Fruit fly (Drosophila melanogaster) whole organism, embryonic: ENCODE results near the gene CG31360.
A peak's percentile ranks its signal among the peaks of the same experiment; 100 is the strongest.

Experiments
- Ada2b ChIP-seq: fragments of 200-800 bp; sonication (Bioruptor generic); IDR thresholded peaks from 2 replicates; pipeline ENCODE4 v1.3.6; 2022; ENCODE audit warnings: missing biosample characterization, missing genetic modification characterization
- Awh ChIP-seq: fragments of 200-800 bp; sonication (Bioruptor generic); IDR thresholded peaks from 2 replicates; pipeline ENCODE4, ENCODE4 v1.3.6; 2022; ENCODE audit warnings: missing biosample characterization, missing genetic modification characterization
- CG10147 ChIP-seq: fragments of 200-800 bp; sonication (Bioruptor generic); optimal IDR thresholded peaks from 2 replicates; lab custom pipeline; 2019; ENCODE audit warnings: missing biosample characterization, mild to moderate bottlenecking, missing genetic modification characterization, moderate library complexity
- CG10274 ChIP-seq: fragments of 200-800 bp; sonication (Bioruptor generic); optimal IDR thresholded peaks from 3 replicates; lab custom pipeline; 2017; ENCODE audit warnings: missing biosample characterization, mild to moderate bottlenecking, missing genetic modification characterization
- CG11560 ChIP-seq: fragments of 200-800 bp; sonication (Bioruptor generic); IDR thresholded peaks from 3 replicates; pipeline ENCODE4 v1.3.6; 2022; ENCODE audit warnings: missing biosample characterization, missing genetic modification characterization
- CG12942 ChIP-seq: fragments of 200-800 bp; sonication (Bioruptor generic); optimal IDR thresholded peaks from 3 replicates; lab custom pipeline; 2016; ENCODE audit warnings: missing biosample characterization, missing genetic modification characterization
- CG13775 ChIP-seq: fragments of 200-800 bp; sonication (Bioruptor generic); optimal IDR thresholded peaks from 3 replicates; lab custom pipeline; 2017; ENCODE audit warnings: missing biosample characterization, mild to moderate bottlenecking, missing genetic modification characterization
- CG14050 ChIP-seq: fragments of 200-800 bp; sonication (Bioruptor generic); IDR thresholded peaks from 3 replicates; pipeline ENCODE4 v1.3.6; 2022; ENCODE audit warnings: missing biosample characterization, missing genetic modification characterization
- CG17328 ChIP-seq: fragments of 200-800 bp; sonication (Bioruptor generic); IDR thresholded peaks from 2 replicates; pipeline ENCODE4 v1.3.6; 2022; ENCODE audit warnings: missing biosample characterization, missing genetic modification characterization
- CG17385 ChIP-seq: fragments of 200-800 bp; sonication (Bioruptor generic); optimal IDR thresholded peaks from 3 replicates; lab custom pipeline; 2018; ENCODE audit warnings: missing biosample characterization, mild to moderate bottlenecking, missing genetic modification characterization
- CG17802 ChIP-seq: fragments of 200-800 bp; sonication (Bioruptor generic); optimal IDR thresholded peaks from 2 replicates; lab custom pipeline; 2018; ENCODE audit warnings: missing biosample characterization, mild to moderate bottlenecking, missing genetic modification characterization, moderate library complexity
- CG18599 ChIP-seq: fragments of 200-800 bp; sonication (Bioruptor generic); optimal IDR thresholded peaks from 3 replicates; lab custom pipeline; 2017; ENCODE audit warnings: missing biosample characterization, missing genetic modification characterization, mild to moderate bottlenecking, moderate library complexity, missing genetic modification reagents
- CG18619 ChIP-seq: fragments of 200-800 bp; sonication (Bioruptor generic); optimal IDR thresholded peaks from 3 replicates; lab custom pipeline; 2017; ENCODE audit warnings: missing biosample characterization, mild to moderate bottlenecking, missing genetic modification characterization
- CG2199 ChIP-seq: fragments of 200-800 bp; sonication (Bioruptor generic); IDR thresholded peaks from 3 replicates; pipeline ENCODE4 v1.3.6; 2022; ENCODE audit warnings: missing biosample characterization, missing genetic modification characterization
- CG33213 ChIP-seq: fragments of 200-800 bp; sonication (Bioruptor generic); optimal IDR thresholded peaks from 3 replicates; lab custom pipeline; 2016; ENCODE audit warnings: missing biosample characterization, missing genetic modification characterization
- CG4328 ChIP-seq: fragments of 200-800 bp; sonication (Bioruptor generic); optimal IDR thresholded peaks from 3 replicates; lab custom pipeline; 2017; ENCODE audit warnings: missing biosample characterization, missing genetic modification reagents, missing genetic modification characterization
- CG6175 ChIP-seq: fragments of 200-800 bp; sonication (Bioruptor generic); IDR thresholded peaks from 3 replicates; pipeline ENCODE4 v1.3.6; 2022; ENCODE audit warnings: missing biosample characterization, missing genetic modification characterization
- CG8281 ChIP-seq: fragments of 200-800 bp; sonication (Bioruptor generic); optimal IDR thresholded peaks from 2 replicates; lab custom pipeline; 2018; ENCODE audit warnings: missing biosample characterization, mild to moderate bottlenecking, missing genetic modification characterization, moderate library complexity
- CG8765 ChIP-seq: fragments of 200-800 bp; sonication (Bioruptor generic); IDR thresholded peaks from 2 replicates; pipeline ENCODE4 v1.3.6; 2022; ENCODE audit warnings: missing biosample characterization, missing genetic modification characterization
- D ChIP-seq, 2 experiments: fragments of 200-800 bp in 1 of 2; fragments of >200 bp in 1 of 2; sonication (Bioruptor generic) in 1 of 2; optimal IDR thresholded peaks; 2 replicates in 1 of 2; 3 replicates in 1 of 2; lab custom pipeline; 2017; ENCODE audit warnings: mild to moderate bottlenecking in 1 of 2, missing biosample characterization in 1 of 2, missing genetic modification characterization in 1 of 2, missing genetic modification reagents in 1 of 2
- H2.0 ChIP-seq: fragments of 200-800 bp; sonication (Bioruptor generic); IDR thresholded peaks from 2 replicates; pipeline ENCODE4 v1.3.6; 2022; ENCODE audit warnings: missing biosample characterization, missing genetic modification characterization
- HLH4C ChIP-seq: fragments of 200-800 bp; sonication (Bioruptor generic); IDR thresholded peaks from 3 replicates; pipeline ENCODE4 v1.3.6; 2022; ENCODE audit warnings: missing biosample characterization, missing genetic modification characterization; ENCODE audit not compliant: partially characterized antibody
- Hand ChIP-seq: fragments of 200-800 bp; sonication (Bioruptor generic); optimal IDR thresholded peaks from 2 replicates; lab custom pipeline; 2017; ENCODE audit warnings: mild to moderate bottlenecking, missing biosample characterization, missing genetic modification reagents, missing genetic modification characterization
- MBD-R2 ChIP-seq: fragments of 200-800 bp; sonication (Bioruptor generic); IDR thresholded peaks from 2 replicates; pipeline ENCODE4 v1.3.6; 2022; ENCODE audit warnings: missing biosample characterization, missing genetic modification characterization
- Ravus ChIP-seq: fragments of 200-800 bp; sonication (Bioruptor generic); IDR thresholded peaks from 2 replicates; pipeline ENCODE4 v1.3.6; 2022; ENCODE audit warnings: missing biosample characterization, missing genetic modification characterization
- Scr ChIP-seq: fragments of 200-800 bp; sonication (Bioruptor generic); IDR thresholded peaks from 2 replicates; pipeline ENCODE4 v1.3.6; 2022; ENCODE audit warnings: missing biosample characterization, missing genetic modification characterization; ENCODE audit not compliant: partially characterized antibody
- Sry-β ChIP-seq: fragments of 200-800 bp; sonication (Bioruptor generic); optimal IDR thresholded peaks from 2 replicates; lab custom pipeline; 2018; ENCODE audit warnings: missing biosample characterization, mild to moderate bottlenecking, missing genetic modification characterization, moderate library complexity
- Trl ChIP-seq, 3 experiments: fragments of >200 bp in 2 of 3; fragments of 200-800 bp in 1 of 3; sonication (Bioruptor generic) in 1 of 3; optimal IDR thresholded peaks; 2 replicates in 1 of 3; 3 replicates in 2 of 3; lab custom pipeline; 2016 to 2017; ENCODE audit warnings: missing biosample characterization in 1 of 3, missing genetic modification characterization in 1 of 3
- abd-A ChIP-seq: fragments of 200-800 bp; sonication (Bioruptor generic); optimal IDR thresholded peaks from 3 replicates; lab custom pipeline; 2019; ENCODE audit warnings: missing biosample characterization, mild to moderate bottlenecking, missing genetic modification characterization, moderate library complexity
- bbx ChIP-seq: fragments of 200-800 bp; sonication (Bioruptor generic); IDR thresholded peaks from 2 replicates; pipeline ENCODE4 v1.3.6; 2022; ENCODE audit warnings: missing biosample characterization, missing genetic modification characterization; ENCODE audit not compliant: partially characterized antibody
- bsh ChIP-seq, 2 experiments: fragments of 200-800 bp; sonication (Bioruptor generic); optimal IDR thresholded peaks; 2 replicates each; lab custom pipeline; 2017 to 2018; ENCODE audit warnings: mild to moderate bottlenecking in 2 of 2, missing biosample characterization in 2 of 2, missing genetic modification characterization in 2 of 2, moderate library complexity in 1 of 2
- cg ChIP-seq: fragments of 200-800 bp; sonication (Bioruptor generic); optimal IDR thresholded peaks from 3 replicates; lab custom pipeline; 2019; ENCODE audit warnings: missing biosample characterization, mild to moderate bottlenecking, missing genetic modification characterization, moderate library complexity
- chinmo ChIP-seq: fragments of 200-800 bp; sonication (Bioruptor generic); IDR thresholded peaks from 4 replicates; pipeline ENCODE4 v1.3.6; 2022; ENCODE audit warnings: missing biosample characterization, missing genetic modification characterization; ENCODE audit not compliant: partially characterized antibody
- ci ChIP-seq: fragments of 200-800 bp; sonication (Bioruptor generic); IDR thresholded peaks from 3 replicates; pipeline ENCODE4 v1.3.6; 2022; ENCODE audit warnings: missing biosample characterization, missing genetic modification characterization
- crc ChIP-seq: fragments of 200-800 bp; sonication (Bioruptor generic); optimal IDR thresholded peaks from 2 replicates; lab custom pipeline; 2016; ENCODE audit warnings: missing biosample characterization, missing genetic modification characterization
- crol ChIP-seq: fragments of 200-800 bp; sonication (Bioruptor generic); IDR thresholded peaks from 2 replicates; pipeline ENCODE4 v1.3.6; 2022; ENCODE audit warnings: missing biosample characterization, missing genetic modification characterization
- dmrt11E ChIP-seq: fragments of 200-800 bp; sonication (Bioruptor generic); optimal IDR thresholded peaks from 3 replicates; lab custom pipeline; 2018; ENCODE audit warnings: missing biosample characterization, mild to moderate bottlenecking, missing genetic modification characterization, moderate library complexity
- ems ChIP-seq: fragments of 200-800 bp; sonication (Bioruptor generic); optimal IDR thresholded peaks from 3 replicates; lab custom pipeline; 2016; ENCODE audit warnings: missing biosample characterization, missing genetic modification characterization
- gsb ChIP-seq: fragments of 200-800 bp; sonication (Bioruptor generic); IDR thresholded peaks from 2 replicates; pipeline ENCODE4 v1.3.6; 2022; ENCODE audit warnings: missing biosample characterization, missing genetic modification characterization
- h ChIP-seq: fragments of >200 bp; optimal IDR thresholded peaks from 2 replicates; lab custom pipeline; 2017
- hkb ChIP-seq, 2 experiments: fragments of 200-800 bp in 1 of 2; fragments of >200 bp in 1 of 2; sonication (Bioruptor generic) in 1 of 2; IDR thresholded peaks in 1 of 2; optimal IDR thresholded peaks in 1 of 2; 2 replicates each; pipeline versions ENCODE4 v1.3.6 to Lab custom; 2017 to 2022; ENCODE audit warnings: missing biosample characterization in 1 of 2, missing genetic modification characterization in 1 of 2
- p53 ChIP-seq: fragments of 200-800 bp; sonication (Bioruptor generic); optimal IDR thresholded peaks from 2 replicates; lab custom pipeline; 2016; ENCODE audit warnings: missing biosample characterization, missing genetic modification characterization
- pita ChIP-seq: fragments of 200-800 bp; sonication (Bioruptor generic); optimal IDR thresholded peaks from 2 replicates; lab custom pipeline; 2017; ENCODE audit warnings: missing biosample characterization, mild to moderate bottlenecking, missing genetic modification characterization
- sd ChIP-seq: fragments of 200-800 bp; sonication (Bioruptor generic); optimal IDR thresholded peaks from 3 replicates; lab custom pipeline; 2018; ENCODE audit warnings: missing biosample characterization, mild to moderate bottlenecking, missing genetic modification characterization, moderate library complexity
- sr ChIP-seq: fragments of 200-800 bp; sonication (Bioruptor generic); IDR thresholded peaks from 3 replicates; pipeline ENCODE4 v1.3.6; 2022; ENCODE audit warnings: missing biosample characterization, missing genetic modification characterization
- tap ChIP-seq: fragments of 200-800 bp; optimal IDR thresholded peaks from 3 replicates; lab custom pipeline; 2019; ENCODE audit warnings: missing biosample characterization, mild to moderate bottlenecking, missing genetic modification characterization, moderate library complexity
- twi ChIP-seq: fragments of 200-800 bp; optimal IDR thresholded peaks from 2 replicates; lab custom pipeline; 2019; ENCODE audit warnings: missing biosample characterization, mild to moderate bottlenecking, missing genetic modification characterization, moderate library complexity

CG31360 gene

dm6 chr3R:17680268-17680638 lies 4.6 kb upstream of the CG31360 start:
- TF ChIP-seq cg (GFP tag; lab: Kevin White, UChicago) (peak; percentile 73), Trl (optimal IDR thresholded peaks at IDR 0.05; lab: Kevin White, UChicago) (peak; percentile 29 to 39), Trl (GFP tag; optimal IDR thresholded peaks at IDR 0.05; lab: Kevin White, UChicago) (no peak), Ravus (GFP tag; lab: Robert Waterston, UW) (no peak), abd-A (tag; lab: Kevin White, UChicago) (peak; percentile 45), Scr (GFP tag; lab: Robert Waterston, UW) (0 out of 2 replicates have a peak, but pooled peaks have one; percentile 27), CG11560 (tag; lab: Robert Waterston, UW) (no peak), CG8281 (tag; lab: Kevin White, UChicago) (no peak), CG17385 (GFP tag; lab: Kevin White, UChicago) (peak; percentile 72), Hand (GFP tag; lab: Kevin White, UChicago) (no peak)

- TF ChIP-seq twi (tag; lab: Kevin White, UChicago) (no peak), crc (GFP tag; lab: Kevin White, UChicago) (no peak), sd (tag; lab: Kevin White, UChicago) (peak; percentile 76), ci (GFP tag; lab: Robert Waterston, UW) (no peak), Sry-β (GFP tag; lab: Kevin White, UChicago) (peak; percentile 97), hkb (optimal IDR thresholded peaks at IDR 0.05; lab: Kevin White, UChicago) (peak; percentile 39), hkb (GFP tag; IDR thresholded peaks at IDR 0.05; lab: Robert Waterston, UW) (no peak), ems (GFP tag; lab: Kevin White, UChicago) (peak; percentile 38), tap (tag; lab: Kevin White, UChicago) (no peak), CG13775 (peak; percentile 21), D (optimal IDR thresholded peaks at IDR 0.05; lab: Kevin White, UChicago) (no peak), D (GFP tag; optimal IDR thresholded peaks at IDR 0.05; lab: Kevin White, UChicago) (peak; percentile 55), Awh (GFP tag; lab: Robert Waterston, UW) (peak; percentile 23; the same call in 1 of the 2 replicates), MBD-R2 (GFP tag; lab: Robert Waterston, UW) (no peak), crol (GFP tag; lab: Robert Waterston, UW) (peak; percentile 66), Ada2b (GFP tag; lab: Robert Waterston, UW) (0 out of 2 replicates have a peak, but pooled peaks have one; percentile 13), chinmo (GFP tag; lab: Robert Waterston, UW) (0 out of 4 replicates have a peak, but pooled peaks have one; percentile 63), H2.0 (GFP tag; lab: Robert Waterston, UW) (no peak), bbx (GFP tag; lab: Robert Waterston, UW) (no peak), CG10147 (GFP tag; lab: Kevin White, UChicago) (peak; percentile 40), h (lab: Kevin White, UChicago) (no peak), sr (GFP tag; lab: Robert Waterston, UW) (no peak), bsh (GFP tag; optimal IDR thresholded peaks at IDR 0.05; lab: Kevin White, UChicago) (peak in 1 of 2 experiments; percentile 39), CG17802 (tag; lab: Kevin White, UChicago) (no peak), CG2199 (no peak), dmrt11E (peak; percentile 44), HLH4C (GFP tag; lab: Robert Waterston, UW) (no peak), p53 (GFP tag; lab: Kevin White, UChicago) (peak; percentile 3), CG12942 (peak; percentile 38), CG6175 (GFP tag; lab: Robert Waterston, UW) (no peak), CG10274 (GFP tag; lab: Kevin White, UChicago) (no peak), CG18599 (GFP tag; lab: Kevin White, UChicago) (peak; percentile 33), CG4328 (GFP tag; lab: Kevin White, UChicago) (no peak), CG33213 (GFP tag; lab: Kevin White, UChicago) (no peak), pita (GFP tag; lab: Kevin White, UChicago) (no peak), CG17328 (GFP tag; lab: Robert Waterston, UW) (no peak), CG18619 (GFP tag; lab: Kevin White, UChicago) (peak; percentile 39), CG8765 (GFP tag; lab: Robert Waterston, UW) (no peak), gsb (no peak), CG14050 (GFP tag; lab: Robert Waterston, UW) (no peak)
Observed at dm6 chr3R:17680639-17681302, 4.1 kb upstream of the CG31360 start.
